Worm (Caenorhabditis elegans): Measurements from ENCODE around the gene F56B3.4.

Gene F56B3.4

ce11 chrIV:795383-795872 is 1.4 kb upstream of the F56B3.4 start, which contains the start of gene skr-18:
TSS of gene skr-18 (minus strand) at chrIV:795433.
- TF ChIP-seq attf-5 (GFP tag; optimal IDR thresholded peaks at IDR 0.05) (no peak), dpff-1 (tag; optimal IDR thresholded peaks at IDR 0.05) (no peak), snpc-1.1 (tag; optimal IDR thresholded peaks at IDR 0.05; ENCODE audit: insufficient read depth) (peak; percentile 44), sptf-2 (GFP tag; optimal IDR thresholded peaks at IDR 0.05) (no peak), ceh-100 (GFP tag; IDR thresholded peaks at IDR 0.05) (peak; percentile 44), F39B2.1 (GFP tag; IDR thresholded peaks at IDR 0.05) (no peak), madf-6 (GFP tag; IDR thresholded peaks at IDR 0.05) (peak; percentile 65), cebp-1 (GFP tag; IDR thresholded peaks at IDR 0.05) (no peak), cebp-1 (tag; optimal IDR thresholded peaks at IDR 0.05) (peak; percentile 12), B0019.2 (GFP tag; conservative IDR thresholded peaks at IDR 0.05) (no peak), mcd-1 (GFP tag; IDR thresholded peaks at IDR 0.05) (peak; percentile 55; the same call in 1 of the 2 replicates), K12H6.12 (tag; optimal IDR thresholded peaks at IDR 0.05) (no peak), snpc-1.3 (tag; optimal IDR thresholded peaks at IDR 0.05; ENCODE audit: insufficient read depth) (peak; percentile 63), nfya-2 (GFP tag; IDR thresholded peaks at IDR 0.05) (no peak), lin-35 (GFP tag; optimal IDR thresholded peaks at IDR 0.05) (no peak), ama-1 (optimal IDR thresholded peaks at IDR 0.05) (no peak), ama-1 (GFP tag; optimal IDR thresholded peaks at IDR 0.05) (no peak), repo-1 (tag; optimal IDR thresholded peaks at IDR 0.05) (no peak), snpc-4 (GFP tag; optimal IDR thresholded peaks at IDR 0.05) (no peak), snpc-4 (tag; optimal IDR thresholded peaks at IDR 0.05) (peak in 1 of 4 experiments; percentile 22), D2030.7 (GFP tag; IDR thresholded peaks at IDR 0.05) (peak; percentile 28), lsl-1 (GFP tag; optimal IDR thresholded peaks at IDR 0.05) (peak; percentile 5), lin-54 (GFP tag; optimal IDR thresholded peaks at IDR 0.05) (peak; percentile 2), attf-3 (GFP tag; conservative IDR thresholded peaks at IDR 0.05) (no peak), attf-6 (GFP tag; IDR thresholded peaks at IDR 0.05) (no peak), dox-1 (GFP tag; IDR thresholded peaks at IDR 0.05) (no peak), F49E8.2 (tag; optimal IDR thresholded peaks at IDR 0.05; ENCODE audit: insufficient read depth) (peak; percentile 55)

- TF ChIP-seq ama-1 (optimal IDR thresholded peaks at IDR 0.05), result no peak
- TF ChIP-seq ama-1 (GFP tag; optimal IDR thresholded peaks at IDR 0.05), result no peak
- no peak for TF ChIP-seq B0336.3 (GFP tag; IDR thresholded peaks at IDR 0.05)
- no peak for TF ChIP-seq Y53G8AR.9 (GFP tag; conservative IDR thresholded peaks at IDR 0.05)
- TF ChIP-seq Y53F4B.3 (GFP tag; IDR thresholded peaks at IDR 0.05), result no peak
- TF ChIP-seq gei-17 (GFP tag; optimal IDR thresholded peaks at IDR 0.05), result no peak
- no peak for TF ChIP-seq unc-62 (GFP tag; optimal IDR thresholded peaks at IDR 0.05)
- no peak for TF ChIP-seq ztf-3 (GFP tag; optimal IDR thresholded peaks at IDR 0.05)
- TF ChIP-seq snpc-1.3 (tag; optimal IDR thresholded peaks at IDR 0.05; ENCODE audit: insufficient read depth), result no peak
Measured at ce11 chrIV:787755-788154, 6.3 kb downstream of the F56B3.4 start, which contains the start of gene F56B3.6. TSS of gene F56B3.6 (plus strand) at chrIV:788055.

- TF ChIP-seq F49E8.2 (tag; optimal IDR thresholded peaks at IDR 0.05; ENCODE audit: insufficient read depth), result no peak
- TF ChIP-seq fkh-3 (tag; optimal IDR thresholded peaks at IDR 0.05), result no peak
- TF ChIP-seq Y56A3A.18 (GFP tag; IDR thresholded peaks at IDR 0.05), result no peak
- TF ChIP-seq nhr-80 (tag; optimal IDR thresholded peaks at IDR 0.05), result peak; percentile 70
- TF ChIP-seq dox-1 (GFP tag; IDR thresholded peaks at IDR 0.05), result 0 out of 2 replicates have a peak, but pooled peaks have one; percentile 9
- TF ChIP-seq attf-6 (GFP tag; IDR thresholded peaks at IDR 0.05), result no peak
- no peak for TF ChIP-seq nhr-120 (GFP tag; IDR thresholded peaks at IDR 0.05)
- TF ChIP-seq ceh-91 (GFP tag; IDR thresholded peaks at IDR 0.05), result no peak
- no peak for TF ChIP-seq aptf-3 (GFP tag; IDR thresholded peaks at IDR 0.05)
- peak; percentile 17; the same call in 1 of the 2 replicates for TF ChIP-seq madf-6 (GFP tag; IDR thresholded peaks at IDR 0.05)
- TF ChIP-seq egl-18 (GFP tag; IDR thresholded peaks at IDR 0.05), result no peak
- no peak for TF ChIP-seq zim-3 (tag; optimal IDR thresholded peaks at IDR 0.05)
- no peak for TF ChIP-seq madf-8 (GFP tag; conservative IDR thresholded peaks at IDR 0.05)
- TF ChIP-seq rec-8 (tag; optimal IDR thresholded peaks at IDR 0.05), result no peak
- TF ChIP-seq snpc-4 (GFP tag; optimal IDR thresholded peaks at IDR 0.05), result no peak
- TF ChIP-seq snpc-4 (tag; optimal IDR thresholded peaks at IDR 0.05), result peak in 1 of 4 experiments; percentile 20
- no peak for TF ChIP-seq lag-1 (GFP tag; IDR thresholded peaks at IDR 0.05)
- TF ChIP-seq hlh-12 (tag; optimal IDR thresholded peaks at IDR 0.05), result no peak
- TF ChIP-seq D2030.7 (GFP tag; IDR thresholded peaks at IDR 0.05), result no peak
Measured at ce11 chrIV:782393-782792, 11.7 kb downstream of the F56B3.4 start.
